Worm (Caenorhabditis elegans) whole organism, young adult: Measurements from ENCODE around the gene nhr-199.

ENCODE experiments used
- B0035.1 ChIP-seq: sonication (generic microtip); optimal IDR thresholded peaks from 2 replicates; lab custom pipeline; 2016; ENCODE audit warnings: missing genetic modification characterization, mild to moderate bottlenecking, missing compliant biosample characterization, missing genotype, missing genetic modification reagents
- F10E7.11 ChIP-seq: sonication (generic microtip); optimal IDR thresholded peaks from 2 replicates; lab custom pipeline; 2017; ENCODE audit warnings: mild to moderate bottlenecking, missing genetic modification characterization, moderate library complexity, missing compliant biosample characterization
- F23B12.7 ChIP-seq: sonication (generic microtip); optimal IDR thresholded peaks from 2 replicates; lab custom pipeline; 2017; ENCODE audit warnings: missing genetic modification characterization, mild to moderate bottlenecking, missing compliant biosample characterization, antibody characterized with exemption, moderate library complexity; ENCODE audit not compliant: insufficient read depth
- F33H1.4 ChIP-seq: fragments of 200-800 bp; sonication (Bioruptor generic); IDR thresholded peaks from 2 replicates; pipeline ENCODE4 v1.3.6; 2022; ENCODE audit warnings: missing genetic modification reagents, missing genetic modification characterization, missing compliant biosample characterization
- F37B4.10 ChIP-seq: fragments of 200-800 bp; sonication (Bioruptor generic); IDR thresholded peaks from 2 replicates; pipeline ENCODE4 v1.3.6; 2022; ENCODE audit warnings: missing genetic modification characterization, missing compliant biosample characterization
- F39B2.1 ChIP-seq: fragments of 200-800 bp; sonication (Bioruptor generic); IDR thresholded peaks from 2 replicates; pipeline ENCODE4 v1.3.6; 2022; ENCODE audit warnings: missing genetic modification reagents, missing genetic modification characterization, missing compliant biosample characterization
- F49E8.2 ChIP-seq: sonication (generic microtip); optimal IDR thresholded peaks from 3 replicates; lab custom pipeline; 2017; ENCODE audit warnings: missing genetic modification characterization, mild to moderate bottlenecking, missing compliant biosample characterization, antibody characterized with exemption, moderate library complexity; ENCODE audit not compliant: insufficient read depth
- F57A8.1 ChIP-seq: fragments of 200-800 bp; sonication (Bioruptor generic); optimal IDR thresholded peaks from 2 replicates; lab custom pipeline; 2018; ENCODE audit warnings: mild to moderate bottlenecking, missing genetic modification characterization, moderate library complexity, missing compliant biosample characterization
- K11D2.4 ChIP-seq: fragments of 200-800 bp; sonication (Bioruptor generic); IDR thresholded peaks from 2 replicates; pipeline ENCODE4 v1.3.6; 2022; ENCODE audit warnings: missing genetic modification reagents, missing genetic modification characterization, missing compliant biosample characterization
- T07F8.4 ChIP-seq: sonication (generic microtip); optimal IDR thresholded peaks from 2 replicates; lab custom pipeline; 2016; ENCODE audit warnings: mild to moderate bottlenecking, missing genetic modification characterization, moderate library complexity, missing compliant biosample characterization
- ama-1 ChIP-seq, 3 experiments: fragments of 150-350 bp in 1 of 3; sonication (generic microtip) in 2 of 3; optimal IDR thresholded peaks; 2 replicates each; lab custom pipeline; 2014 to 2018; ENCODE audit warnings: missing biosample characterization in 2 of 3, missing genetic modification characterization in 2 of 3, missing genetic modification reagents in 2 of 3
- atf-7 ChIP-seq: sonication (generic microtip); optimal IDR thresholded peaks from 2 replicates; lab custom pipeline; 2017; ENCODE audit warnings: mild to moderate bottlenecking, missing genetic modification characterization, missing compliant biosample characterization
- athp-1 ChIP-seq: sonication (generic microtip); optimal IDR thresholded peaks from 2 replicates; lab custom pipeline; 2017; ENCODE audit warnings: mild to moderate bottlenecking, missing genetic modification characterization, missing compliant biosample characterization
- attf-5 ChIP-seq: fragments of 200-800 bp; sonication (Bioruptor generic); optimal IDR thresholded peaks from 2 replicates; lab custom pipeline; 2018; ENCODE audit warnings: mild to moderate bottlenecking, missing genetic modification characterization, missing compliant biosample characterization
- cebp-1 ChIP-seq, 2 experiments: fragments of 200-800 bp in 1 of 2; sonication (Bioruptor generic) in 1 of 2; sonication (generic microtip) in 1 of 2; IDR thresholded peaks in 1 of 2; optimal IDR thresholded peaks in 1 of 2; 2 replicates each; pipeline versions ENCODE4 v1.3.6 to Lab custom; 2017 to 2022; ENCODE audit warnings: missing compliant biosample characterization in 2 of 2, missing genetic modification characterization in 2 of 2, mild to moderate bottlenecking in 1 of 2, missing genetic modification reagents in 1 of 2, moderate library complexity in 1 of 2
- ceh-100 ChIP-seq: fragments of 200-800 bp; sonication (Bioruptor generic); IDR thresholded peaks from 2 replicates; pipeline ENCODE4 v1.3.6; 2022; ENCODE audit warnings: missing genetic modification reagents, missing genetic modification characterization, missing compliant biosample characterization
- ceh-58 ChIP-seq: fragments of 200-800 bp; sonication (Bioruptor generic); IDR thresholded peaks from 2 replicates; pipeline ENCODE4 v1.3.6; 2022; ENCODE audit warnings: missing genetic modification characterization, missing compliant biosample characterization
- ceh-91 ChIP-seq: fragments of 200-800 bp; sonication (Bioruptor generic); IDR thresholded peaks from 2 replicates; pipeline ENCODE4 v1.3.6; 2022; ENCODE audit warnings: missing genetic modification reagents, missing genetic modification characterization, missing compliant biosample characterization
- die-1 ChIP-seq: sonication (generic microtip); optimal IDR thresholded peaks from 2 replicates; lab custom pipeline; 2016; ENCODE audit warnings: missing genotype, mild to moderate bottlenecking, missing genetic modification characterization, missing compliant biosample characterization
- dox-1 ChIP-seq: fragments of 200-800 bp; sonication (Bioruptor generic); IDR thresholded peaks from 2 replicates; pipeline ENCODE4 v1.3.6; 2022; ENCODE audit warnings: missing genetic modification reagents, missing genetic modification characterization, missing compliant biosample characterization
- efl-1 ChIP-seq: fragments of 150-350 bp; optimal IDR thresholded peaks from 2 replicates; lab custom pipeline; 2014; ENCODE audit warnings: missing biosample characterization, missing genetic modification reagents, missing genetic modification characterization
- egrh-3 ChIP-seq: fragments of 200-800 bp; sonication (Bioruptor generic); IDR thresholded peaks from 2 replicates; pipeline ENCODE4 v1.3.6; 2022; ENCODE audit warnings: missing genetic modification reagents, missing genetic modification characterization, missing compliant biosample characterization
- ets-4 ChIP-seq: fragments of 200-800 bp; sonication (Bioruptor generic); optimal IDR thresholded peaks from 2 replicates; lab custom pipeline; 2018; ENCODE audit warnings: mild to moderate bottlenecking, missing genetic modification characterization, missing compliant biosample characterization
- hlh-12 ChIP-seq: sonication (generic microtip); optimal IDR thresholded peaks from 2 replicates; lab custom pipeline; 2016; ENCODE audit warnings: missing genetic modification characterization, missing compliant biosample characterization
- hmg-1.2 ChIP-seq: fragments of 200-800 bp; sonication (Bioruptor generic); IDR thresholded peaks from 2 replicates; pipeline ENCODE4 v1.3.6; 2022; ENCODE audit warnings: missing genetic modification reagents, missing genetic modification characterization, missing compliant biosample characterization
- let-526 ChIP-seq: fragments of 200-800 bp; sonication (Bioruptor generic); IDR thresholded peaks from 2 replicates; pipeline ENCODE4 v1.3.6; 2022; ENCODE audit warnings: missing genetic modification reagents, missing genetic modification characterization, missing compliant biosample characterization
- let-607 ChIP-seq, 2 experiments: fragments of 200-800 bp in 1 of 2; sonication (Bioruptor generic) in 1 of 2; sonication (generic microtip) in 1 of 2; optimal IDR thresholded peaks; 2 replicates each; lab custom pipeline; 2016 to 2018; ENCODE audit warnings: mild to moderate bottlenecking in 2 of 2, missing compliant biosample characterization in 2 of 2, missing genetic modification characterization in 2 of 2, moderate library complexity in 2 of 2, missing genotype in 1 of 2
- lin-26 ChIP-seq: fragments of 200-800 bp; sonication (Bioruptor generic); IDR thresholded peaks from 2 replicates; pipeline ENCODE4 v1.3.6; 2022; ENCODE audit warnings: missing genetic modification reagents, missing genetic modification characterization, missing compliant biosample characterization
- lin-35 ChIP-seq, 3 experiments: fragments of 150-350 bp in 2 of 3; sonication (generic microtip) in 1 of 3; optimal IDR thresholded peaks; 2 replicates each; lab custom pipeline; 2014 to 2018; ENCODE audit warnings: missing biosample characterization in 3 of 3, missing genetic modification characterization in 3 of 3, missing genetic modification reagents in 3 of 3
- lin-40 ChIP-seq: sonication (generic microtip); optimal IDR thresholded peaks from 2 replicates; lab custom pipeline; 2016; ENCODE audit warnings: missing genetic modification characterization, mild to moderate bottlenecking, missing compliant biosample characterization, missing genotype, missing genetic modification reagents
- lir-1 ChIP-seq: fragments of 200-800 bp; sonication (Bioruptor generic); conservative IDR thresholded peaks from 2 replicates; pipeline ENCODE4 v1.3.6; 2022; ENCODE audit warnings: missing genetic modification reagents, missing genetic modification characterization, missing compliant biosample characterization
- lsy-27 ChIP-seq: sonication (generic microtip); optimal IDR thresholded peaks from 2 replicates; lab custom pipeline; 2017; ENCODE audit warnings: missing genetic modification characterization, mild to moderate bottlenecking, missing compliant biosample characterization, antibody characterized with exemption, missing genotype, borderline replicate concordance; ENCODE audit not compliant: insufficient read depth
- madf-8 ChIP-seq: fragments of 200-800 bp; sonication (Bioruptor generic); conservative IDR thresholded peaks from 2 replicates; pipeline ENCODE4 v1.3.6; 2022; ENCODE audit warnings: missing genetic modification reagents, missing genetic modification characterization, missing compliant biosample characterization
- nhr-90 ChIP-seq: sonication (generic microtip); optimal IDR thresholded peaks from 2 replicates; lab custom pipeline; 2016; ENCODE audit warnings: missing genotype, mild to moderate bottlenecking, missing genetic modification characterization, missing compliant biosample characterization
- pha-4 ChIP-seq: fragments of 150-350 bp; sonication (generic microtip); optimal IDR thresholded peaks from 2 replicates; lab custom pipeline; 2014; ENCODE audit warnings: missing biosample characterization, missing genetic modification reagents, missing genetic modification characterization
- rcor-1 ChIP-seq: fragments of 200-800 bp; sonication (Bioruptor generic); IDR thresholded peaks from 2 replicates; pipeline ENCODE4 v1.3.6; 2022; ENCODE audit warnings: missing genetic modification reagents, missing genetic modification characterization, missing compliant biosample characterization
- repo-1 ChIP-seq: sonication (generic microtip); optimal IDR thresholded peaks from 2 replicates; lab custom pipeline; 2017; ENCODE audit warnings: mild to moderate bottlenecking, missing genetic modification characterization, missing compliant biosample characterization
- snpc-1.1 ChIP-seq: sonication (generic microtip); optimal IDR thresholded peaks from 2 replicates; lab custom pipeline; 2017; ENCODE audit warnings: missing genetic modification characterization, mild to moderate bottlenecking, missing compliant biosample characterization, antibody characterized with exemption, moderate library complexity, missing genotype, missing genetic modification reagents; ENCODE audit not compliant: insufficient read depth
- snpc-3.4 ChIP-seq: sonication (generic microtip); optimal IDR thresholded peaks from 2 replicates; lab custom pipeline; 2017; ENCODE audit warnings: missing genetic modification characterization, mild to moderate bottlenecking, missing compliant biosample characterization, antibody characterized with exemption, moderate library complexity, missing genotype, missing genetic modification reagents
- tbp1 ChIP-seq: fragments of 200-800 bp; sonication (Bioruptor generic); optimal IDR thresholded peaks from 2 replicates; lab custom pipeline; 2018; ENCODE audit warnings: mild to moderate bottlenecking, missing genetic modification characterization, missing compliant biosample characterization
- zfh-2 ChIP-seq: fragments of 200-800 bp; sonication (Bioruptor generic); conservative IDR thresholded peaks from 2 replicates; pipeline ENCODE4 v1.3.6; 2022; ENCODE audit warnings: missing genetic modification reagents, missing genetic modification characterization, missing compliant biosample characterization
- ztf-18 ChIP-seq: sonication (generic microtip); optimal IDR thresholded peaks from 2 replicates; lab custom pipeline; 2016; ENCODE audit warnings: missing genotype, mild to moderate bottlenecking, missing genetic modification characterization, missing compliant biosample characterization

nhr-199 gene

ce11 chrV:15715636-15716035 lies 15.9 kb upstream of the nhr-199 start:
- TF ChIP-seq let-526 (GFP tag; lab: Robert Waterston, UW), result no peak
- no peak for TF ChIP-seq lsy-27
- no peak for TF ChIP-seq F37B4.10 (GFP tag; lab: Robert Waterston, UW)

ce11 chrV:15712385-15712784 lies 12.7 kb upstream of the nhr-199 start:
- TF ChIP-seq dox-1 (no peak), T07F8.4 (tag; lab: Kevin White, UChicago) (no peak), lin-40 (no peak), egrh-3 (GFP tag; lab: Robert Waterston, UW) (no peak), K11D2.4 (GFP tag; lab: Robert Waterston, UW) (no peak), F10E7.11 (tag; lab: Kevin White, UChicago) (no peak), F33H1.4 (no peak), rcor-1 (GFP tag; lab: Robert Waterston, UW) (no peak), athp-1 (tag; lab: Kevin White, UChicago) (no peak), madf-8 (GFP tag; lab: Robert Waterston, UW) (no peak), snpc-1.1 (tag; lab: Kevin White, UChicago) (no peak), ama-1 (optimal IDR thresholded peaks at IDR 0.05; lab: Kevin White, UChicago) (no peak), ama-1 (GFP tag; optimal IDR thresholded peaks at IDR 0.05; lab: Kevin White, UChicago) (no peak), ceh-100 (GFP tag; lab: Robert Waterston, UW) (no peak), attf-5 (GFP tag; lab: Kevin White, UChicago) (no peak), B0035.1 (tag; lab: Kevin White, UChicago) (no peak), F39B2.1 (GFP tag; lab: Robert Waterston, UW) (no peak)

- TF ChIP-seq ceh-58 (GFP tag; lab: Robert Waterston, UW), result no peak
- no peak for TF ChIP-seq F57A8.1 (GFP tag; lab: Kevin White, UChicago)
- no peak for TF ChIP-seq snpc-3.4
- no peak for TF ChIP-seq egrh-3 (GFP tag; lab: Robert Waterston, UW)
- TF ChIP-seq madf-8 (GFP tag; lab: Robert Waterston, UW), result no peak
- TF ChIP-seq atf-7, result no peak
- no peak for TF ChIP-seq tbp1
- TF ChIP-seq hmg-1.2 (GFP tag; lab: Robert Waterston, UW), result no peak
- TF ChIP-seq snpc-1.1 (tag; lab: Kevin White, UChicago), result no peak
- no peak for TF ChIP-seq cebp-1 (GFP tag; IDR thresholded peaks at IDR 0.05; lab: Robert Waterston, UW)
- TF ChIP-seq cebp-1 (tag; optimal IDR thresholded peaks at IDR 0.05; lab: Kevin White, UChicago), result no peak
- no peak for TF ChIP-seq F37B4.10 (GFP tag; lab: Robert Waterston, UW)
- no peak for TF ChIP-seq F39B2.1 (GFP tag; lab: Robert Waterston, UW)
- no peak for TF ChIP-seq let-607 (tag; optimal IDR thresholded peaks at IDR 0.05; lab: Kevin White, UChicago)
- TF ChIP-seq lin-26 (GFP tag; lab: Robert Waterston, UW), result no peak
- TF ChIP-seq repo-1 (tag; lab: Kevin White, UChicago), result no peak
- no peak for TF ChIP-seq pha-4 (tag; lab: Kevin White, UChicago)
- no peak for TF ChIP-seq nhr-90
- TF ChIP-seq, all 124 proteins: peak for 0
These were observed 12.2 kb upstream of the nhr-199 start, which contains the start of gene str-101 for ce11 chrV:15711898-15712297. TSS of gene str-101 (minus strand) at chrV:15711998.

- TF ChIP-seq atf-7 (no peak), die-1 (tag; lab: Kevin White, UChicago) (no peak), lir-1 (GFP tag; lab: Robert Waterston, UW) (no peak), lin-35 (GFP tag; optimal IDR thresholded peaks at IDR 0.05; lab: Kevin White, UChicago) (no peak), F49E8.2 (no peak), ztf-18 (tag; lab: Kevin White, UChicago) (no peak), ets-4 (GFP tag; lab: Kevin White, UChicago) (no peak), ceh-91 (GFP tag; lab: Robert Waterston, UW) (no peak), hlh-12 (tag; lab: Kevin White, UChicago) (no peak), F23B12.7 (tag; lab: Kevin White, UChicago) (no peak), efl-1 (GFP tag; lab: Kevin White, UChicago) (no peak), F33H1.4 (no peak), ceh-100 (GFP tag; lab: Robert Waterston, UW) (no peak), zfh-2 (GFP tag; lab: Robert Waterston, UW) (no peak)
These were observed 10.7 kb upstream of the nhr-199 start, which contains the start of gene Y6E2A.1 for ce11 chrV:15710401-15710800. TSS of gene Y6E2A.1 (minus strand) at chrV:15710501.
